Worm (Caenorhabditis elegans) whole organism, L4/young adult: ENCODE data around the gene rab-7.

ENCODE experiments used
- W03F9.2 ChIP-seq: fragments of 150-350 bp; optimal IDR thresholded peaks from 2 replicates; lab custom pipeline; 2014; ENCODE audit warnings: missing biosample characterization, missing genetic modification characterization
- dao-5 ChIP-seq: sonication (generic microtip); optimal IDR thresholded peaks from 2 replicates; lab custom pipeline; 2016; ENCODE audit warnings: missing genotype, missing genetic modification characterization, moderate library complexity, missing compliant biosample characterization
- him-1 ChIP-seq: sonication (generic microtip); optimal IDR thresholded peaks from 2 replicates; lab custom pipeline; 2016; ENCODE audit warnings: missing genotype, missing genetic modification reagents, missing genetic modification characterization, missing compliant biosample characterization

- no peak for TF ChIP-seq W03F9.2
- no peak for TF ChIP-seq him-1 (tag; lab: Kevin White, UChicago)
- no peak for TF ChIP-seq dao-5
Measured at ce11 chrII:11998903-11999302, 32.2 kb upstream of the rab-7 start, which contains the start of gene Y17G7B.23.
